Worm (Caenorhabditis elegans) whole organism, L4 larva: ENCODE measurements around the gene F58A6.2.

Experiments used
- F44E2.7 ChIP-seq: fragments of 200-800 bp; sonication (Bioruptor generic); IDR thresholded peaks from 2 replicates; pipeline ENCODE4 v2.1.2; 2022; ENCODE audit warnings: missing genetic modification characterization, missing compliant biosample characterization
- aha-1 ChIP-seq: fragments of 150-350 bp; peaks from one replicate; lab custom pipeline; 2014; ENCODE audit warnings: missing biosample characterization, missing genetic modification characterization
- egl-27 ChIP-seq: sonication (generic microtip); optimal IDR thresholded peaks from 3 replicates; lab custom pipeline; 2017; ENCODE audit warnings: missing biosample characterization, missing genetic modification reagents, missing genetic modification characterization
- nhr-11 ChIP-seq: fragments of 150-350 bp; optimal IDR thresholded peaks from 2 replicates; lab custom pipeline; 2014; ENCODE audit warnings: missing biosample characterization, missing genetic modification characterization
- nhr-25 ChIP-seq: sonication (generic microtip); optimal IDR thresholded peaks from 2 replicates; lab custom pipeline; 2017; ENCODE audit warnings: missing genetic modification characterization, mild to moderate bottlenecking, missing compliant biosample characterization, antibody characterized with exemption, moderate library complexity, borderline replicate concordance; ENCODE audit not compliant: insufficient read depth
- nhr-6 ChIP-seq: fragments of 150-350 bp; optimal IDR thresholded peaks from 2 replicates; lab custom pipeline; 2014; ENCODE audit warnings: missing biosample characterization, missing genetic modification characterization
- pha-4 ChIP-seq, 2 experiments: fragments of 150-350 bp in 1 of 2; fragments of 200-800 bp in 1 of 2; sonication (Bioruptor generic) in 1 of 2; IDR thresholded peaks in 1 of 2; optimal IDR thresholded peaks in 1 of 2; 2 replicates each; pipeline versions ENCODE4 v1.3.6 to Lab custom; 2014 to 2022; ENCODE audit warnings: missing genetic modification characterization in 2 of 2, missing genetic modification reagents in 2 of 2, missing biosample characterization in 1 of 2, missing compliant biosample characterization in 1 of 2
- pqm-1 ChIP-seq: sonication (generic microtip); optimal IDR thresholded peaks from 2 replicates; lab custom pipeline; 2017; ENCODE audit warnings: missing biosample characterization, missing genetic modification characterization
- unc-62 ChIP-seq, 3 experiments: fragments of 150-350 bp in 1 of 3; sonication (generic microtip); optimal IDR thresholded peaks in 2 of 3; peaks in 1 of 3; 1 replicate in 1 of 3; 2 replicates in 2 of 3; lab custom pipeline; 2014 to 2017; ENCODE audit warnings: missing biosample characterization in 3 of 3, missing genetic modification characterization in 3 of 3, missing genetic modification reagents in 3 of 3, missing genotype in 1 of 3

- TF ChIP-seq nhr-6 (tag; lab: Kevin White, UChicago): no peak
- no peak for TF ChIP-seq pqm-1 (tag; lab: Kevin White, UChicago)
- no peak for TF ChIP-seq pha-4 (GFP tag; IDR thresholded peaks at IDR 0.05; lab: Robert Waterston, UW)
- no peak for TF ChIP-seq pha-4 (tag; optimal IDR thresholded peaks at IDR 0.05; lab: Kevin White, UChicago)
- no peak for TF ChIP-seq egl-27 (tag; lab: Kevin White, UChicago)
- no peak for TF ChIP-seq nhr-25
- TF ChIP-seq F44E2.7 (GFP tag; lab: Robert Waterston, UW): no peak
- no peak for TF ChIP-seq aha-1 (tag; lab: Kevin White, UChicago)
- no peak for TF ChIP-seq unc-62 (GFP tag; optimal IDR thresholded peaks at IDR 0.05 in 1 of 2; lab: Kevin White, UChicago)
- TF ChIP-seq unc-62 (tag; optimal IDR thresholded peaks at IDR 0.05; lab: Kevin White, UChicago): no peak
- no peak for TF ChIP-seq nhr-11 (tag; lab: Kevin White, UChicago)
Measured at ce11 chrII:5148349-5148748, 11.8 kb downstream of the F58A6.2 start, which contains the start of gene F58A6.5.
